Fruit fly (Drosophila melanogaster) whole organism, wandering third instar larva: Measurements from ENCODE around the gene Arp1.

Experiments used
- Abd-B ChIP-seq: fragments of >200 bp; optimal IDR thresholded peaks from 2 replicates; lab custom pipeline; 2017; ENCODE audit warnings: missing biosample characterization, missing genetic modification characterization
- CG32264 ChIP-seq: fragments of 200-800 bp; sonication (Bioruptor generic); optimal IDR thresholded peaks from 2 replicates; lab custom pipeline; 2016; ENCODE audit warnings: missing biosample characterization, missing genetic modification characterization
- Dfd ChIP-seq: fragments of >200 bp; optimal IDR thresholded peaks from 2 replicates; lab custom pipeline; 2017; ENCODE audit warnings: missing biosample characterization, missing genetic modification characterization
- Dif ChIP-seq: fragments of 200-275, 200-300 bp; sonication (Bioruptor generic); optimal IDR thresholded peaks from 2 replicates; lab custom pipeline; 2018; ENCODE audit warnings: missing biosample characterization, missing genetic modification characterization; ENCODE audit not compliant: partially characterized antibody
- GATAd ChIP-seq: sonication (Bioruptor generic); optimal IDR thresholded peaks from 2 replicates; lab custom pipeline; 2016; ENCODE audit warnings: missing biosample characterization, missing genetic modification characterization
- HLH106 ChIP-seq: fragments of 200-800 bp; optimal IDR thresholded peaks from 3 replicates; lab custom pipeline; 2019; ENCODE audit warnings: missing biosample characterization, mild to moderate bottlenecking, missing genetic modification characterization, moderate library complexity
- Hnf4 ChIP-seq: fragments of 200-800 bp; sonication (Bioruptor generic); optimal IDR thresholded peaks from 2 replicates; lab custom pipeline; 2016; ENCODE audit warnings: missing biosample characterization, mild to moderate bottlenecking, missing genetic modification characterization
- Hr78 ChIP-seq: fragments of >200 bp; optimal IDR thresholded peaks from 2 replicates; lab custom pipeline; 2017; ENCODE audit warnings: missing biosample characterization, missing genetic modification characterization
- Hr83 ChIP-seq: fragments of 200-300 bp; sonication (Bioruptor generic); optimal IDR thresholded peaks from 2 replicates; lab custom pipeline; 2016; ENCODE audit warnings: missing biosample characterization, mild to moderate bottlenecking, missing genetic modification characterization, moderate library complexity; ENCODE audit not compliant: poor library complexity, severe bottlenecking
- Jra ChIP-seq: sonication (Bioruptor generic); optimal IDR thresholded peaks from 2 replicates; lab custom pipeline; 2016; ENCODE audit warnings: missing biosample characterization, missing genetic modification characterization
- Mio ChIP-seq: sonication (Bioruptor generic); optimal IDR thresholded peaks from 2 replicates; lab custom pipeline; 2016; ENCODE audit warnings: missing biosample characterization, missing genetic modification characterization
- Myc ChIP-seq: fragments of >200 bp; optimal IDR thresholded peaks from 2 replicates; lab custom pipeline; 2017
- N ChIP-seq: fragments of >200 bp; optimal IDR thresholded peaks from 2 replicates; lab custom pipeline; 2018; ENCODE audit warnings: missing biosample characterization, missing external identifiers, missing genetic modification characterization
- OdsH ChIP-seq: fragments of 200-800 bp; sonication (Bioruptor generic); optimal IDR thresholded peaks from 2 replicates; lab custom pipeline; 2016; ENCODE audit warnings: missing biosample characterization, mild to moderate bottlenecking, missing genetic modification characterization
- Rel ChIP-seq, 2 experiments: fragments of 200-800 bp; sonication (Bioruptor generic) in 1 of 2; optimal IDR thresholded peaks; 2 replicates in 1 of 2; 3 replicates in 1 of 2; lab custom pipeline; 2016 to 2019; ENCODE audit warnings: mild to moderate bottlenecking in 2 of 2, missing biosample characterization in 2 of 2, missing genetic modification characterization in 2 of 2, moderate library complexity in 1 of 2
- Sp1 ChIP-seq: fragments of 200-800 bp; sonication (Bioruptor generic); optimal IDR thresholded peaks from 3 replicates; lab custom pipeline; 2019; ENCODE audit warnings: missing biosample characterization, mild to moderate bottlenecking, missing genetic modification characterization, moderate library complexity
- Vsx2 ChIP-seq: fragments of 200-300, 225-300 bp; sonication (Bioruptor generic); optimal IDR thresholded peaks from 2 replicates; lab custom pipeline; 2018; ENCODE audit warnings: missing biosample characterization, missing genetic modification characterization; ENCODE audit not compliant: partially characterized antibody
- br ChIP-seq: fragments of 200-800 bp; sonication (Bioruptor generic); optimal IDR thresholded peaks from 2 replicates; lab custom pipeline; 2016; ENCODE audit warnings: missing biosample characterization, missing genetic modification characterization
- brk ChIP-seq: fragments of 200-800 bp; sonication (Bioruptor generic); optimal IDR thresholded peaks from 2 replicates; lab custom pipeline; 2016; ENCODE audit warnings: missing biosample characterization, mild to moderate bottlenecking, missing genetic modification characterization
- dl ChIP-seq, 2 experiments: fragments of 175-275, 200-275 bp in 1 of 2; fragments of 200-275 bp in 1 of 2; sonication (Bioruptor generic); optimal IDR thresholded peaks; lab custom pipeline; 2018; ENCODE audit warnings: mild to moderate bottlenecking in 2 of 2, missing biosample characterization in 2 of 2, missing genetic modification characterization in 2 of 2, moderate library complexity in 2 of 2; ENCODE audit not compliant: partially characterized antibody in 2 of 2, insufficient read depth in 1 of 2
- dsf ChIP-seq: sonication (Bioruptor generic); optimal IDR thresholded peaks from 2 replicates; lab custom pipeline; 2016; ENCODE audit warnings: missing biosample characterization, missing genetic modification characterization, borderline replicate concordance
- foxo ChIP-seq, 2 experiments: fragments of 200-800 bp; sonication (Bioruptor generic); optimal IDR thresholded peaks; 2 replicates in 1 of 2; 3 replicates in 1 of 2; lab custom pipeline; 2016 to 2017; ENCODE audit warnings: missing biosample characterization in 2 of 2, missing genetic modification characterization in 2 of 2
- fru ChIP-seq: fragments of 200-800 bp; sonication (Bioruptor generic); optimal IDR thresholded peaks from 3 replicates; lab custom pipeline; 2016; ENCODE audit warnings: missing biosample characterization, mild to moderate bottlenecking, missing genetic modification characterization
- h ChIP-seq: fragments of 200-800 bp; sonication (Bioruptor generic); optimal IDR thresholded peaks from 3 replicates; lab custom pipeline; 2016; ENCODE audit warnings: missing biosample characterization, mild to moderate bottlenecking, missing genetic modification characterization
- jim ChIP-seq: fragments of 175-275, 200-325 bp; sonication (Bioruptor generic); optimal IDR thresholded peaks from 2 replicates; lab custom pipeline; 2016; ENCODE audit warnings: missing biosample characterization, mild to moderate bottlenecking, missing genetic modification characterization
- lola ChIP-seq: fragments of >200 bp; optimal IDR thresholded peaks from 2 replicates; lab custom pipeline; 2017; ENCODE audit warnings: missing biosample characterization, missing genetic modification characterization
- pan ChIP-seq: fragments of >200 bp; optimal IDR thresholded peaks from 2 replicates; lab custom pipeline; 2017
- psq ChIP-seq: fragments of 200-800 bp; sonication (Bioruptor generic); optimal IDR thresholded peaks from 3 replicates; lab custom pipeline; 2017; ENCODE audit warnings: missing biosample characterization, mild to moderate bottlenecking, missing genetic modification characterization, moderate library complexity
- rgr ChIP-seq: fragments of 200-800 bp; sonication (Bioruptor generic); optimal IDR thresholded peaks from 3 replicates; lab custom pipeline; 2016; ENCODE audit warnings: missing biosample characterization, mild to moderate bottlenecking, missing genetic modification characterization
- sage ChIP-seq: fragments of 200-800 bp; sonication (Bioruptor generic); optimal IDR thresholded peaks from 2 replicates; lab custom pipeline; 2016; ENCODE audit warnings: missing biosample characterization, mild to moderate bottlenecking, missing genetic modification characterization
- sv ChIP-seq: fragments of 200-800 bp; sonication (Bioruptor generic); optimal IDR thresholded peaks from 3 replicates; lab custom pipeline; 2016; ENCODE audit warnings: missing biosample characterization, missing genetic modification characterization
- tai ChIP-seq: sonication (Bioruptor generic); optimal IDR thresholded peaks from 2 replicates; lab custom pipeline; 2016; ENCODE audit warnings: missing biosample characterization, missing genetic modification characterization
- usp ChIP-seq: fragments of >200 bp; optimal IDR thresholded peaks from 2 replicates; lab custom pipeline; 2017; ENCODE audit warnings: missing biosample characterization, missing genetic modification characterization
- woc ChIP-seq: sonication (Bioruptor generic); optimal IDR thresholded peaks from 2 replicates; lab custom pipeline; 2016; ENCODE audit warnings: missing biosample characterization, mild to moderate bottlenecking, missing genetic modification characterization

The Arp1 gene

dm6 chr3R:12676160-12676559 is 15.4 kb upstream of the Arp1 start, which contains the start of gene CG43630:
CG43630 (minus strand) TSS chr3R:12676260.
- TF ChIP-seq woc, result no peak
- TF ChIP-seq Rel (GFP tag; optimal IDR thresholded peaks at IDR 0.05; lab: Kevin White, UChicago), result no peak
- no peak for TF ChIP-seq Rel (tag; optimal IDR thresholded peaks at IDR 0.05; lab: Kevin White, UChicago)

- TF ChIP-seq Hr83 (no peak), OdsH (GFP tag; lab: Kevin White, UChicago) (no peak), Sp1 (GFP tag; lab: Kevin White, UChicago) (no peak), sv (GFP tag; lab: Kevin White, UChicago) (no peak), brk (GFP tag; lab: Kevin White, UChicago) (no peak), Mio (GFP tag; lab: Kevin White, UChicago) (no peak), HLH106 (tag; lab: Kevin White, UChicago) (no peak), CG32264 (no peak), jim (GFP tag; lab: Kevin White, UChicago) (no peak), N (no peak), Hr78 (GFP tag; lab: Kevin White, UChicago) (no peak), pan (no peak), usp (no peak), h (GFP tag; lab: Kevin White, UChicago) (no peak), lola (GFP tag; lab: Kevin White, UChicago) (no peak), Myc (lab: Kevin White, UChicago) (no peak), Dfd (GFP tag; lab: Kevin White, UChicago) (no peak), Vsx2 (no peak), tai (no peak), sage (no peak)
Measured at dm6 chr3R:12678850-12679249, 12.7 kb upstream of the Arp1 start, which contains the start of gene mbo. mbo (minus strand) TSS chr3R:12679052.

DNA sequence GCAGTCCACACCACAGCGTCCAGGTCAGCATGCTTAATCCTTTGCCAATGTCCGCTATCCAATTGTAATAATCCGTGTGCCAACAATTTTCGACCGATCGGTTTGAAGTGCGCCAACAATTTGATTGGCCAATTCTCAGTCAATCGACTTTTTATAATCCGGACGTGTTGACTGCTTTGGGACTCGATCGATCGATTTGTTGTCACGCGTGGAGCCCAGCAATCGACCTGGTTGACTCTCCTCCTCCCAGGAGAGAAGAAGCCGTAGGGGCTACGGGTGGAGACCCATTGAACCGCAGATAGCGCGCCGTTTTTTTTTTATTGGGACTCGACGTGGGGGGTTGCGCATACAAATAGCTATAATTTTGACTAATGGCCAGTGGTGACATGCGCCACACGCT is 10.3 kb upstream of the Arp1 start, which contains the start of gene Cyp313a4:
Gene Cyp313a4 (minus strand): TSS at position 101 of the 400 bp plus-strand sequence.
- TF ChIP-seq brk (GFP tag; lab: Kevin White, UChicago), result no peak
- no peak for TF ChIP-seq Hnf4 (GFP tag; lab: Kevin White, UChicago)
- TF ChIP-seq psq (GFP tag; lab: Kevin White, UChicago), result no peak
- TF ChIP-seq Jra (GFP tag; lab: Kevin White, UChicago), result no peak
- no peak for TF ChIP-seq usp
- no peak for TF ChIP-seq h (GFP tag; lab: Kevin White, UChicago)
- TF ChIP-seq Mio (GFP tag; lab: Kevin White, UChicago), result no peak
- no peak for TF ChIP-seq OdsH (GFP tag; lab: Kevin White, UChicago)
- TF ChIP-seq pan, result no peak
- TF ChIP-seq tai, result no peak
- TF ChIP-seq dsf (GFP tag; lab: Kevin White, UChicago), result no peak
- no peak for TF ChIP-seq br (GFP tag; lab: Kevin White, UChicago)
- TF ChIP-seq GATAd (GFP tag; lab: Kevin White, UChicago), result no peak
- TF ChIP-seq, all 38 proteins: peak for 0

DNA sequence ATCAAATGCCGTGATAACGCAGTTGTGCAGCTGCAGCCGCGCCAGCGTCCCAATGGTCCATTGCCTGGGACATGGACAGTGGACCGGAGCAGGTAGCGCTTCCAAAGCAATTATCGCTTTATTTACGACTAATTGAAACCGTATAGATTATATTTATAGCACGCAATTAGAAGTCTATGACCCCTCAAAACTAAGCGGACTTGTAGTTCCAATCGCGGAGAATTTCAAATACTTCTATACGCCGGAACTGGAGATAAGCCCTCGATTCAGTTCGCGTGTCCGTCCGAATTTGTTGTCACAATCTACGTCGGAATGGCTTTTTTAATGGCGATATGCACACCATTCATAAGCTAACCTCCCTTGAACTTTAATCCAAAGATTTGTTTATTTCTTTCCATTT is 6.3 kb upstream of the Arp1 start:
- TF ChIP-seq brk (GFP tag; lab: Kevin White, UChicago) (no peak), fru (no peak), Rel (GFP tag; optimal IDR thresholded peaks at IDR 0.05; lab: Kevin White, UChicago) (no peak), Rel (tag; optimal IDR thresholded peaks at IDR 0.05; lab: Kevin White, UChicago) (no peak), tai (no peak), Dif (GFP tag; lab: Kevin White, UChicago) (no peak), dsf (GFP tag; lab: Kevin White, UChicago) (no peak), jim (GFP tag; lab: Kevin White, UChicago) (no peak), dl (GFP tag; optimal IDR thresholded peaks at IDR 0.05; lab: Kevin White, UChicago; ENCODE audit: insufficient read depth in 1 of 2, partially characterized antibody in 2 of 2) (no peak), h (GFP tag; lab: Kevin White, UChicago) (no peak), GATAd (GFP tag; lab: Kevin White, UChicago) (no peak), foxo (GFP tag; optimal IDR thresholded peaks at IDR 0.05; lab: Kevin White, UChicago) (no peak), Hnf4 (GFP tag; lab: Kevin White, UChicago) (no peak), rgr (no peak), sage (no peak), Dfd (GFP tag; lab: Kevin White, UChicago) (no peak), Abd-B (GFP tag; lab: Kevin White, UChicago) (no peak), Hr78 (GFP tag; lab: Kevin White, UChicago) (no peak)
